Fruit fly (Drosophila melanogaster) whole organism, embryonic: ENCODE results near the gene Rbf.

Experiments
- Bgb ChIP-seq: fragments of 200-800 bp; sonication (Bioruptor generic); IDR thresholded peaks from 2 replicates; pipeline ENCODE4 v1.3.6; 2022; ENCODE audit warnings: missing biosample characterization, missing genetic modification characterization; ENCODE audit not compliant: partially characterized antibody
- CG10267 ChIP-seq: fragments of 200-800 bp; sonication (Bioruptor generic); optimal IDR thresholded peaks from 2 replicates; lab custom pipeline; 2018; ENCODE audit warnings: missing biosample characterization, mild to moderate bottlenecking, missing genetic modification characterization, moderate library complexity
- CG10543 ChIP-seq: fragments of 200-800 bp; sonication (Bioruptor generic); optimal IDR thresholded peaks from 3 replicates; lab custom pipeline; 2017; ENCODE audit warnings: missing biosample characterization, mild to moderate bottlenecking, missing genetic modification characterization, moderate library complexity
- CG11504 ChIP-seq: fragments of 200-800 bp; sonication (Bioruptor generic); optimal IDR thresholded peaks from 3 replicates; lab custom pipeline; 2019; ENCODE audit warnings: missing biosample characterization, mild to moderate bottlenecking, missing genetic modification characterization, moderate library complexity
- CG12299 ChIP-seq: fragments of 200-800 bp; sonication (Bioruptor generic); optimal IDR thresholded peaks from 2 replicates; lab custom pipeline; 2018; ENCODE audit warnings: missing biosample characterization, mild to moderate bottlenecking, missing genetic modification characterization
- CG14050 ChIP-seq: fragments of 200-800 bp; sonication (Bioruptor generic); IDR thresholded peaks from 3 replicates; pipeline ENCODE4 v1.3.6; 2022; ENCODE audit warnings: missing biosample characterization, missing genetic modification characterization
- CG15073 ChIP-seq: fragments of 200-800 bp; sonication (Bioruptor generic); optimal IDR thresholded peaks from 2 replicates; lab custom pipeline; 2016; ENCODE audit warnings: missing biosample characterization, missing genetic modification characterization
- CG1529 ChIP-seq: fragments of 200-800 bp; sonication (Bioruptor generic); optimal IDR thresholded peaks from 3 replicates; lab custom pipeline; 2018; ENCODE audit warnings: missing biosample characterization, missing genetic modification characterization
- CG16779 ChIP-seq: fragments of 200-800 bp; sonication (Bioruptor generic); IDR thresholded peaks from 2 replicates; pipeline ENCODE4 v1.3.6; 2022; ENCODE audit warnings: missing biosample characterization, missing genetic modification characterization
- CG2678 ChIP-seq: fragments of 200-800 bp; sonication (Bioruptor generic); optimal IDR thresholded peaks from 3 replicates; lab custom pipeline; 2019; ENCODE audit warnings: missing biosample characterization, mild to moderate bottlenecking, missing genetic modification characterization, moderate library complexity
- CG32767 ChIP-seq: fragments of 200-800 bp; sonication (Bioruptor generic); IDR thresholded peaks from 2 replicates; pipeline ENCODE4 v1.3.6; 2022; ENCODE audit warnings: missing biosample characterization, missing genetic modification characterization
- CG4360 ChIP-seq: fragments of 200-800 bp; sonication (Bioruptor generic); IDR thresholded peaks from 2 replicates; pipeline ENCODE4 v1.3.6; 2022; ENCODE audit warnings: missing biosample characterization, missing genetic modification characterization
- CG6654 ChIP-seq: fragments of 200-800 bp; sonication (Bioruptor generic); optimal IDR thresholded peaks from 2 replicates; lab custom pipeline; 2017; ENCODE audit warnings: missing biosample characterization, mild to moderate bottlenecking, missing genetic modification characterization
- CG7271 ChIP-seq: fragments of 200-800 bp; sonication (Bioruptor generic); optimal IDR thresholded peaks from 2 replicates; lab custom pipeline; 2018; ENCODE audit warnings: missing biosample characterization, mild to moderate bottlenecking, missing genetic modification characterization, moderate library complexity
- CG7357 ChIP-seq: fragments of 200-800 bp; sonication (Bioruptor generic); IDR thresholded peaks from 3 replicates; pipeline ENCODE4 v1.3.6; 2022; ENCODE audit warnings: missing biosample characterization, missing genetic modification characterization
- CG8388 ChIP-seq: fragments of 200-800 bp; sonication (Bioruptor generic); optimal IDR thresholded peaks from 2 replicates; lab custom pipeline; 2019; ENCODE audit warnings: missing biosample characterization, mild to moderate bottlenecking, missing genetic modification characterization, moderate library complexity
- CG8944 ChIP-seq: fragments of 200-800 bp; sonication (Bioruptor generic); optimal IDR thresholded peaks from 3 replicates; lab custom pipeline; 2016; ENCODE audit warnings: missing biosample characterization, missing genetic modification characterization
- CG9797 ChIP-seq: fragments of 200-800 bp; sonication (Bioruptor generic); optimal IDR thresholded peaks from 3 replicates; lab custom pipeline; 2018; ENCODE audit warnings: missing biosample characterization, mild to moderate bottlenecking, missing genetic modification characterization
- CHES-1-like ChIP-seq: fragments of 200-800 bp; sonication (Bioruptor generic); optimal IDR thresholded peaks from 2 replicates; lab custom pipeline; 2016; ENCODE audit warnings: missing biosample characterization, missing genetic modification characterization
- D19A ChIP-seq: fragments of 200-800 bp; optimal IDR thresholded peaks from 3 replicates; lab custom pipeline; 2019; ENCODE audit warnings: missing biosample characterization, mild to moderate bottlenecking, missing genetic modification characterization, moderate library complexity
- Deaf1 ChIP-seq: fragments of 200-800 bp; optimal IDR thresholded peaks from 3 replicates; lab custom pipeline; 2019; ENCODE audit warnings: missing biosample characterization, mild to moderate bottlenecking, missing genetic modification characterization, moderate library complexity
- Dfd ChIP-seq, 2 experiments: fragments of >200 bp; optimal IDR thresholded peaks; 2 replicates each; lab custom pipeline; 2017; ENCODE audit warnings: missing biosample characterization in 2 of 2, missing genetic modification characterization in 2 of 2
- Eip74EF ChIP-seq, 2 experiments: fragments of 200-800 bp in 1 of 2; fragments of >200 bp in 1 of 2; sonication (Bioruptor generic) in 1 of 2; optimal IDR thresholded peaks; 2 replicates each; lab custom pipeline; 2017 to 2019; ENCODE audit warnings: missing biosample characterization in 2 of 2, missing genetic modification characterization in 2 of 2, mild to moderate bottlenecking in 1 of 2, moderate library complexity in 1 of 2
- H15 ChIP-seq: fragments of 200-800 bp; sonication (Bioruptor generic); IDR thresholded peaks from 3 replicates; pipeline ENCODE4 v1.3.6; 2022; ENCODE audit warnings: missing biosample characterization, missing genetic modification characterization
- HHEX ChIP-seq: fragments of 200-800 bp; sonication (Bioruptor generic); optimal IDR thresholded peaks from 3 replicates; lab custom pipeline; 2017; ENCODE audit warnings: missing biosample characterization, mild to moderate bottlenecking, missing genetic modification characterization, missing genetic modification reagents
- MESR4 ChIP-seq: fragments of 200-800 bp; sonication (Bioruptor generic); optimal IDR thresholded peaks from 2 replicates; lab custom pipeline; 2018; ENCODE audit warnings: missing biosample characterization, mild to moderate bottlenecking, missing genetic modification characterization, moderate library complexity
- Scr ChIP-seq: fragments of 200-800 bp; sonication (Bioruptor generic); IDR thresholded peaks from 2 replicates; pipeline ENCODE4 v1.3.6; 2022; ENCODE audit warnings: missing biosample characterization, missing genetic modification characterization; ENCODE audit not compliant: partially characterized antibody
- Sry-β ChIP-seq: fragments of 200-800 bp; sonication (Bioruptor generic); optimal IDR thresholded peaks from 2 replicates; lab custom pipeline; 2018; ENCODE audit warnings: missing biosample characterization, mild to moderate bottlenecking, missing genetic modification characterization, moderate library complexity
- Stat92E ChIP-seq, 3 experiments: fragments of >200 bp in 2 of 3; fragments of 200-800 bp in 1 of 3; sonication (Bioruptor generic) in 1 of 3; optimal IDR thresholded peaks; 2 replicates each; lab custom pipeline; 2017 to 2019; ENCODE audit warnings: missing biosample characterization in 3 of 3, missing genetic modification characterization in 3 of 3, mild to moderate bottlenecking in 1 of 3, moderate library complexity in 1 of 3
- YL-1 ChIP-seq: fragments of 200-800 bp; sonication (Bioruptor generic); optimal IDR thresholded peaks from 3 replicates; lab custom pipeline; 2017; ENCODE audit warnings: missing biosample characterization, mild to moderate bottlenecking, missing genetic modification characterization
- ab ChIP-seq: fragments of 200-800 bp; sonication (Bioruptor generic); optimal IDR thresholded peaks from 2 replicates; lab custom pipeline; 2016; ENCODE audit warnings: missing biosample characterization, missing genetic modification characterization
- chif ChIP-seq, 2 experiments: fragments of 200-800 bp; sonication (Bioruptor generic); optimal IDR thresholded peaks; 3 replicates each; lab custom pipeline; 2016; ENCODE audit warnings: missing biosample characterization in 2 of 2, missing genetic modification characterization in 2 of 2
- chm ChIP-seq: fragments of 200-800 bp; sonication (Bioruptor generic); IDR thresholded peaks from 2 replicates; pipeline ENCODE4 v1.3.6; 2022; ENCODE audit warnings: missing biosample characterization, missing genetic modification characterization
- crp ChIP-seq, 2 experiments: fragments of 200-800 bp; sonication (Bioruptor generic); optimal IDR thresholded peaks; 2 replicates in 1 of 2; 3 replicates in 1 of 2; lab custom pipeline; 2017; ENCODE audit warnings: missing biosample characterization in 2 of 2, missing genetic modification characterization in 2 of 2, mild to moderate bottlenecking in 1 of 2, moderate library complexity in 1 of 2
- da ChIP-seq: fragments of 200-800 bp; sonication (Bioruptor generic); optimal IDR thresholded peaks from 2 replicates; lab custom pipeline; 2016; ENCODE audit warnings: missing biosample characterization, missing genetic modification characterization
- dmrt99B ChIP-seq: fragments of 200-800 bp; sonication (Bioruptor generic); optimal IDR thresholded peaks from 2 replicates; lab custom pipeline; 2018; ENCODE audit warnings: missing biosample characterization, mild to moderate bottlenecking, missing genetic modification characterization, moderate library complexity
- hbn ChIP-seq: fragments of 200-800 bp; sonication (Bioruptor generic); IDR thresholded peaks from 2 replicates; pipeline ENCODE4 v1.3.6; 2022; ENCODE audit warnings: missing biosample characterization, missing genetic modification characterization; ENCODE audit not compliant: partially characterized antibody
- jing ChIP-seq: fragments of 200-800 bp; sonication (Bioruptor generic); optimal IDR thresholded peaks from 2 replicates; lab custom pipeline; 2018; ENCODE audit warnings: missing biosample characterization, mild to moderate bottlenecking, missing genetic modification characterization
- mam ChIP-seq: fragments of 200-800 bp; sonication (Bioruptor generic); optimal IDR thresholded peaks from 3 replicates; lab custom pipeline; 2016; ENCODE audit warnings: missing biosample characterization, missing genetic modification characterization
- peb ChIP-seq: fragments of 200-800 bp; sonication (Bioruptor generic); IDR thresholded peaks from 2 replicates; pipeline ENCODE4 v1.3.6; 2022; ENCODE audit warnings: missing biosample characterization, missing genetic modification characterization
- pita ChIP-seq: fragments of 200-800 bp; sonication (Bioruptor generic); optimal IDR thresholded peaks from 2 replicates; lab custom pipeline; 2017; ENCODE audit warnings: missing biosample characterization, mild to moderate bottlenecking, missing genetic modification characterization
- run ChIP-seq: fragments of 200-800 bp; sonication (Bioruptor generic); optimal IDR thresholded peaks from 3 replicates; lab custom pipeline; 2018; ENCODE audit warnings: missing biosample characterization, mild to moderate bottlenecking, missing genetic modification characterization
- ssp ChIP-seq: fragments of 200-800 bp; sonication (Bioruptor generic); IDR thresholded peaks from 2 replicates; pipeline ENCODE4 v1.3.6; 2022; ENCODE audit warnings: missing biosample characterization, missing genetic modification characterization
- tio ChIP-seq: fragments of 200-800 bp; sonication (Bioruptor generic); optimal IDR thresholded peaks from 2 replicates; lab custom pipeline; 2017; ENCODE audit warnings: missing biosample characterization, missing genetic modification characterization, inconsistent platforms
- toy ChIP-seq: fragments of 200-800 bp; sonication (Bioruptor generic); IDR thresholded peaks from 2 replicates; pipeline ENCODE4 v1.3.6; 2022; ENCODE audit warnings: missing biosample characterization, missing genetic modification characterization
- usp ChIP-seq: fragments of >200 bp; optimal IDR thresholded peaks from 2 replicates; lab custom pipeline; 2017; ENCODE audit warnings: missing biosample characterization, missing genetic modification characterization
- vvl ChIP-seq: fragments of 200-800 bp; sonication (Bioruptor generic); IDR thresholded peaks from 2 replicates; pipeline ENCODE4 v1.3.6; 2022; ENCODE audit warnings: missing biosample characterization, missing genetic modification characterization
- zf30C ChIP-seq: fragments of 200-800 bp; sonication (Bioruptor generic); optimal IDR thresholded peaks from 3 replicates; lab custom pipeline; 2018; ENCODE audit warnings: missing biosample characterization, mild to moderate bottlenecking, missing genetic modification characterization
- zfh1 ChIP-seq: fragments of 200-800 bp; sonication (Bioruptor generic); IDR thresholded peaks from 3 replicates; pipeline ENCODE4 v1.3.6; 2022; ENCODE audit warnings: missing biosample characterization, missing genetic modification characterization

The Rbf gene

DNA sequence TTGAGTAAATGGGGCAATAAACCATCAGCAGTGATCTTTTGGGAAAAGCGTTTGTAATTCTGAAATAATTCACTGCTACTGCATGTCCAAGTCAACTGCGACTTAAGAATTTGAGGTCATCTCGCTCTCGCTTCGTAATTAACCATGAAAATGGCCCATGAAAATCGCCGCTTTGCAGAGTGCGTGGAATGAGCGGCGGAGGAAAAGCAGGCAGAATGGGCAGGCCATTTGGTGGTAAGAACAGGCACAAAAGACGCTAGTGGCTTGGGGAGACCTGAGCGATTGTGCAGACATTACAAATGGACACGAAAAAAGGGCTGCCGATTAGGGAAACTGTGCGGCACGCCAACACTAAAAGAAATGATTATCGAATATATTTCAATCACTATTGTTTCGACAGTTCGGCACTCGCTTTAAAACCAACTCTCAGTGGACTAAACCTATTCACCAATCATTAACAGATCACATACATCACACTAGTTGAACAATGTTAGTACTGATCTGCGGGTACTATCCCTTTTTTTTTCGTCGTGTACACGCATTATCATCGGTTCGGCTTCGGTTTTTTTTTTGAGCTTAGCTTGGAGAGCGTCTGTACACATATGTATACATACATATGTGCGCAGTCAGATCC is 29.7 kb downstream of the Rbf start (continued):
- TF ChIP-seq CG32767 (GFP tag; lab: Robert Waterston, UW) = 0 out of 2 replicates have a peak, but pooled peaks have one; percentile 22
- TF ChIP-seq CG6654 = no peak
- TF ChIP-seq ssp (GFP tag; lab: Robert Waterston, UW) = no peak
- no peak for TF ChIP-seq run (tag; lab: Kevin White, UChicago)
- TF ChIP-seq CG4360 = no peak
- TF ChIP-seq CG16779 = no peak
- 0 out of 2 replicates have a peak, but pooled peaks have one; percentile 22 for TF ChIP-seq vvl (GFP tag; lab: Robert Waterston, UW)
- TF ChIP-seq CG1529 (GFP tag; lab: Kevin White, UChicago) = peak; percentile 9
- TF ChIP-seq ab (GFP tag; lab: Kevin White, UChicago) = no peak
- TF ChIP-seq D19A = no peak
- no peak for TF ChIP-seq Bgb (GFP tag; lab: Robert Waterston, UW)
- TF ChIP-seq zf30C (GFP tag; lab: Kevin White, UChicago) = peak; percentile 67
- TF ChIP-seq Eip74EF (GFP tag; optimal IDR thresholded peaks at IDR 0.05; lab: Kevin White, UChicago) = no peak
- no peak for TF ChIP-seq toy (GFP tag; lab: Robert Waterston, UW)
- TF ChIP-seq hbn = no peak
- TF ChIP-seq chif (GFP tag; optimal IDR thresholded peaks at IDR 0.05; lab: Kevin White, UChicago) = peak; percentile 1 to 58
- TF ChIP-seq CG7357 (GFP tag; lab: Robert Waterston, UW) = no peak
- no peak for TF ChIP-seq tio (GFP tag; lab: Kevin White, UChicago)
- peak; percentile 38 for TF ChIP-seq CG2678 (tag; lab: Kevin White, UChicago)
- no peak for TF ChIP-seq CG15073 (GFP tag; lab: Kevin White, UChicago)
- no peak for TF ChIP-seq Sry-β (GFP tag; lab: Kevin White, UChicago)
- TF ChIP-seq HHEX = no peak
- TF ChIP-seq CG8944 (GFP tag; lab: Kevin White, UChicago) = peak; percentile 21
- TF ChIP-seq pita (GFP tag; lab: Kevin White, UChicago) = no peak
- TF ChIP-seq Stat92E (GFP tag; optimal IDR thresholded peaks at IDR 0.05; lab: Kevin White, UChicago) = no peak
- 0 out of 2 replicates have a peak, but pooled peaks have one; percentile 20 for TF ChIP-seq peb (GFP tag; lab: Robert Waterston, UW)
- TF ChIP-seq CG10267 (tag; lab: Kevin White, UChicago) = peak; percentile 48
- TF ChIP-seq jing (GFP tag; lab: Kevin White, UChicago) = peak; percentile 3
- no peak for TF ChIP-seq Scr (GFP tag; lab: Robert Waterston, UW)
- TF ChIP-seq crp (GFP tag; optimal IDR thresholded peaks at IDR 0.05; lab: Kevin White, UChicago) = no peak
- no peak for TF ChIP-seq usp (GFP tag; lab: Kevin White, UChicago)
- no peak for TF ChIP-seq Dfd (GFP tag; optimal IDR thresholded peaks at IDR 0.05; lab: Kevin White, UChicago)
- TF ChIP-seq CG10543 (GFP tag; lab: Kevin White, UChicago) = no peak
- TF ChIP-seq mam (GFP tag; lab: Kevin White, UChicago) = no peak
- no peak for TF ChIP-seq MESR4 (GFP tag; lab: Kevin White, UChicago)
- TF ChIP-seq CHES-1-like (GFP tag; lab: Kevin White, UChicago) = peak; percentile 2
- TF ChIP-seq CG11504 (tag; lab: Kevin White, UChicago) = peak; percentile 55
- peak; percentile 60; the same call in 1 of the 3 replicates for TF ChIP-seq zfh1 (GFP tag; lab: Robert Waterston, UW)
- TF ChIP-seq YL-1 (GFP tag; lab: Kevin White, UChicago) = no peak
- TF ChIP-seq CG8388 (GFP tag; lab: Kevin White, UChicago) = peak; percentile 55
- no peak for TF ChIP-seq CG7271 (tag; lab: Kevin White, UChicago)
- TF ChIP-seq Deaf1 (tag; lab: Kevin White, UChicago) = peak; percentile 11
- no peak for TF ChIP-seq CG9797 (GFP tag; lab: Kevin White, UChicago)
- 0 out of 3 replicates have a peak, but pooled peaks have one; percentile 35 for TF ChIP-seq CG14050
- no peak for TF ChIP-seq CG12299 (tag; lab: Kevin White, UChicago)
- TF ChIP-seq H15 (GFP tag; lab: Robert Waterston, UW) = 0 out of 3 replicates have a peak, but pooled peaks have one; percentile 19
- TF ChIP-seq chm (GFP tag; lab: Robert Waterston, UW) = no peak
- peak; percentile 51 for TF ChIP-seq dmrt99B (tag; lab: Kevin White, UChicago)
- TF ChIP-seq da = no peak
